Worm (Caenorhabditis elegans) whole organism, late embryonic: ENCODE measurements around the gene lec-7.

Source experiments
- C08G9.2 ChIP-seq: sonication (generic microtip); optimal IDR thresholded peaks from 2 replicates; lab custom pipeline; 2016; ENCODE audit warnings: mild to moderate bottlenecking, missing genetic modification characterization, moderate library complexity, missing compliant biosample characterization
- C38D4.7 ChIP-seq: fragments of 200-800 bp; sonication (Bioruptor generic); optimal IDR thresholded peaks from 2 replicates; lab custom pipeline; 2018; ENCODE audit warnings: mild to moderate bottlenecking, missing genetic modification characterization, moderate library complexity, missing compliant biosample characterization
- F13H6.1 ChIP-seq: sonication (generic microtip); optimal IDR thresholded peaks from 2 replicates; lab custom pipeline; 2016; ENCODE audit warnings: missing genetic modification characterization, missing compliant biosample characterization
- K02D7.2 ChIP-seq: sonication (generic microtip); optimal IDR thresholded peaks from 2 replicates; lab custom pipeline; 2017; ENCODE audit warnings: mild to moderate bottlenecking, missing genetic modification characterization, missing compliant biosample characterization
- T23F11.4 ChIP-seq: fragments of 200-800 bp; sonication (Bioruptor generic); optimal IDR thresholded peaks from 2 replicates; lab custom pipeline; 2018; ENCODE audit warnings: mild to moderate bottlenecking, missing genetic modification characterization, missing compliant biosample characterization
- Y22D7AL.16 ChIP-seq: sonication (generic microtip); optimal IDR thresholded peaks from 2 replicates; lab custom pipeline; 2016; ENCODE audit warnings: missing genetic modification characterization, missing compliant biosample characterization
- ama-1 ChIP-seq: fragments of 150-350 bp; optimal IDR thresholded peaks from 2 replicates; lab custom pipeline; 2014
- ceh-19 ChIP-seq: fragments of 200-800 bp; sonication (Bioruptor generic); optimal IDR thresholded peaks from 2 replicates; lab custom pipeline; 2018; ENCODE audit warnings: mild to moderate bottlenecking, missing genetic modification characterization, missing compliant biosample characterization
- ceh-31 ChIP-seq: sonication (generic microtip); optimal IDR thresholded peaks from 2 replicates; lab custom pipeline; 2016; ENCODE audit warnings: missing genetic modification characterization, missing compliant biosample characterization
- ceh-45 ChIP-seq: fragments of 200-800 bp; sonication (Bioruptor generic); IDR thresholded peaks from 2 replicates; pipeline ENCODE4 v1.3.6; 2022; ENCODE audit warnings: missing genetic modification reagents, missing genetic modification characterization, missing compliant biosample characterization
- ceh-6 ChIP-seq: fragments of 200-800 bp; sonication (Bioruptor generic); optimal IDR thresholded peaks from 2 replicates; lab custom pipeline; 2018; ENCODE audit warnings: mild to moderate bottlenecking, missing genetic modification characterization, missing compliant biosample characterization
- ceh-9 ChIP-seq: sonication (generic microtip); optimal IDR thresholded peaks from 2 replicates; lab custom pipeline; 2016; ENCODE audit warnings: mild to moderate bottlenecking, missing genetic modification characterization, inconsistent platforms, missing compliant biosample characterization
- elt-2 ChIP-seq: sonication (generic microtip); optimal IDR thresholded peaks from 2 replicates; lab custom pipeline; 2016; ENCODE audit warnings: missing genetic modification reagents, missing genetic modification characterization, missing compliant biosample characterization
- elt-4 ChIP-seq: sonication (generic microtip); optimal IDR thresholded peaks from 2 replicates; lab custom pipeline; 2016; ENCODE audit warnings: missing genetic modification characterization, missing compliant biosample characterization
- ets-4 ChIP-seq: sonication (generic microtip); optimal IDR thresholded peaks from 2 replicates; lab custom pipeline; 2016; ENCODE audit warnings: missing genetic modification characterization, missing compliant biosample characterization
- eyg-1 ChIP-seq: sonication (generic microtip); optimal IDR thresholded peaks from 2 replicates; lab custom pipeline; 2016; ENCODE audit warnings: missing genotype, missing genetic modification characterization, missing compliant biosample characterization
- fax-1 ChIP-seq: sonication (generic microtip); optimal IDR thresholded peaks from 2 replicates; lab custom pipeline; 2016; ENCODE audit warnings: missing genotype, missing genetic modification characterization, missing compliant biosample characterization
- gmeb-2 ChIP-seq: sonication (generic microtip); optimal IDR thresholded peaks from 2 replicates; lab custom pipeline; 2016; ENCODE audit warnings: missing genetic modification characterization, inconsistent platforms, missing compliant biosample characterization
- hlh-6 ChIP-seq: sonication (generic microtip); optimal IDR thresholded peaks from 2 replicates; lab custom pipeline; 2016; ENCODE audit warnings: missing genotype, missing genetic modification characterization, missing compliant biosample characterization
- hlh-8 ChIP-seq: sonication (generic microtip); optimal IDR thresholded peaks from 2 replicates; lab custom pipeline; 2016; ENCODE audit warnings: missing genotype, missing genetic modification characterization, missing compliant biosample characterization
- mec-3 ChIP-seq: sonication (generic microtip); optimal IDR thresholded peaks from 2 replicates; lab custom pipeline; 2016; ENCODE audit warnings: borderline replicate concordance, missing genetic modification characterization, missing compliant biosample characterization
- nfya-1 ChIP-seq: sonication (generic microtip); optimal IDR thresholded peaks from 2 replicates; lab custom pipeline; 2017; ENCODE audit warnings: missing genetic modification characterization, mild to moderate bottlenecking, missing compliant biosample characterization, antibody characterized with exemption, moderate library complexity
- nhr-11 ChIP-seq: fragments of 150-350 bp; optimal IDR thresholded peaks from 2 replicates; lab custom pipeline; 2014; ENCODE audit warnings: missing biosample characterization, missing genetic modification characterization
- npax-4 ChIP-seq: sonication (generic microtip); optimal IDR thresholded peaks from 2 replicates; lab custom pipeline; 2016; ENCODE audit warnings: missing genetic modification characterization, missing compliant biosample characterization
- odd-2 ChIP-seq: sonication (generic microtip); optimal IDR thresholded peaks from 2 replicates; lab custom pipeline; 2017; ENCODE audit warnings: antibody characterized with exemption, mild to moderate bottlenecking, missing genetic modification characterization, missing compliant biosample characterization
- pat-9 ChIP-seq: fragments of 200-800 bp; sonication (Bioruptor generic); optimal IDR thresholded peaks from 2 replicates; lab custom pipeline; 2018; ENCODE audit warnings: mild to moderate bottlenecking, missing genetic modification characterization, moderate library complexity, missing compliant biosample characterization
- pax-1 ChIP-seq: fragments of 150-350 bp; optimal IDR thresholded peaks from 2 replicates; lab custom pipeline; 2014; ENCODE audit warnings: missing biosample characterization, missing genetic modification characterization
- pha-2 ChIP-seq: sonication (generic microtip); optimal IDR thresholded peaks from 2 replicates; lab custom pipeline; 2017; ENCODE audit warnings: mild to moderate bottlenecking, missing genetic modification characterization, missing compliant biosample characterization
- ref-2 ChIP-seq: sonication (generic microtip); optimal IDR thresholded peaks from 2 replicates; lab custom pipeline; 2016; ENCODE audit warnings: missing genetic modification characterization, missing compliant biosample characterization
- sdc-2 ChIP-seq: sonication (generic microtip); optimal IDR thresholded peaks from 2 replicates; lab custom pipeline; 2016; ENCODE audit warnings: missing genotype, missing genetic modification characterization, missing compliant biosample characterization
- syd-9 ChIP-seq: sonication (generic microtip); optimal IDR thresholded peaks from 2 replicates; lab custom pipeline; 2016; ENCODE audit warnings: mild to moderate bottlenecking, missing genetic modification characterization, moderate library complexity, missing compliant biosample characterization
- tbx-7 ChIP-seq: sonication (generic microtip); optimal IDR thresholded peaks from 2 replicates; lab custom pipeline; 2016; ENCODE audit warnings: missing genotype, missing genetic modification characterization, missing compliant biosample characterization
- ttx-3 ChIP-seq: sonication (generic microtip); optimal IDR thresholded peaks from 2 replicates; lab custom pipeline; 2016; ENCODE audit warnings: missing genetic modification reagents, missing genetic modification characterization, missing compliant biosample characterization
- unc-42 ChIP-seq: sonication (generic microtip); optimal IDR thresholded peaks from 2 replicates; lab custom pipeline; 2016; ENCODE audit warnings: missing genotype, missing genetic modification characterization, missing compliant biosample characterization
- unc-86 ChIP-seq: sonication (generic microtip); optimal IDR thresholded peaks from 2 replicates; lab custom pipeline; 2016; ENCODE audit warnings: missing genetic modification characterization, missing compliant biosample characterization
- zip-5 ChIP-seq: sonication (generic microtip); optimal IDR thresholded peaks from 2 replicates; lab custom pipeline; 2016; ENCODE audit warnings: missing genetic modification characterization, missing compliant biosample characterization

lec-7 gene

ce11 chrX:9872554-9872953 lies 20.7 kb downstream of the lec-7 start, which contains the start of gene R07B1.8:
TSS of gene R07B1.8 (minus strand) at chrX:9872654.
- no peak for TF ChIP-seq nhr-11 (tag; lab: Kevin White, UChicago)
- no peak for TF ChIP-seq tbx-7 (tag; lab: Kevin White, UChicago)
- TF ChIP-seq npax-4 (tag; lab: Kevin White, UChicago), result no peak
- no peak for TF ChIP-seq ttx-3 (tag; lab: Kevin White, UChicago)
- no peak for TF ChIP-seq zip-5 (tag; lab: Kevin White, UChicago)
- TF ChIP-seq elt-4 (tag; lab: Kevin White, UChicago), result no peak
- no peak for TF ChIP-seq pax-1 (tag; lab: Kevin White, UChicago)
- no peak for TF ChIP-seq unc-86 (tag; lab: Kevin White, UChicago)
- no peak for TF ChIP-seq ets-4
- no peak for TF ChIP-seq hlh-6 (tag; lab: Kevin White, UChicago)
- no peak for TF ChIP-seq gmeb-2 (tag; lab: Kevin White, UChicago)
- no peak for TF ChIP-seq T23F11.4 (GFP tag; lab: Kevin White, UChicago)
- no peak for TF ChIP-seq ama-1
- no peak for TF ChIP-seq odd-2 (tag; lab: Kevin White, UChicago)
- no peak for TF ChIP-seq mec-3 (tag; lab: Kevin White, UChicago)
- no peak for TF ChIP-seq ceh-6 (GFP tag; lab: Kevin White, UChicago)
- TF ChIP-seq pat-9 (tag; lab: Kevin White, UChicago), result no peak
- no peak for TF ChIP-seq hlh-8 (tag; lab: Kevin White, UChicago)
- no peak for TF ChIP-seq ceh-31 (tag; lab: Kevin White, UChicago)
- no peak for TF ChIP-seq ceh-9

DNA sequence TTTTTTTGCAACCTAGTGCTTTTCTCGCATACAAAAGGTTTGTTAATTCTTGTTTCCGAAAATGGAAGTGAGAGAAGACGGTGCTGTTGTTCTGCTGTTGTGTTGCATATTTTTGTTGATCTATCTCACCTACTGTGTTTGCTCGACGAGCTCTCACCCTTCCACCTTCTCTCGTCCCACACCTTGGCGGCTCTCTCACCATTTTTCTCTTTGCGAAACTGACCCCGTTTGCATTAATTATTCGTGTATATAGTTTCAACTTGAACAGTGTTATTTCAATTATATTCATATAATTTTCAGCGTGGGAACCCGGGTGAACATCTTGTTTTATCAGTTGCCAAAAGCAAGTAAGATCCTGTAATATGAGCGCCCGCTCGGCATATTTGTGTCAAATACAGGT lies 25.3 kb downstream of the lec-7 start, which contains the start of gene R07B1.9:
Gene R07B1.9 (plus strand): TSS at position 301 of the 400 bp plus-strand sequence.
- no peak for TF ChIP-seq C38D4.7 (GFP tag; lab: Kevin White, UChicago)
- no peak for TF ChIP-seq ets-4
- TF ChIP-seq ref-2 (tag; lab: Kevin White, UChicago), result no peak
- TF ChIP-seq gmeb-2 (tag; lab: Kevin White, UChicago), result no peak
- TF ChIP-seq, all 69 proteins: peak for 0

- TF ChIP-seq ceh-19 (GFP tag; lab: Kevin White, UChicago) (no peak), elt-2 (tag; lab: Kevin White, UChicago) (no peak), gmeb-2 (tag; lab: Kevin White, UChicago) (no peak), pha-2 (tag; lab: Kevin White, UChicago) (no peak), C08G9.2 (tag; lab: Kevin White, UChicago) (no peak)
Observed at ce11 chrX:9882112-9882511, 30.3 kb downstream of the lec-7 start, which contains the start of gene glo-1. TSS of gene glo-1 (minus strand) at chrX:9882212.

DNA sequence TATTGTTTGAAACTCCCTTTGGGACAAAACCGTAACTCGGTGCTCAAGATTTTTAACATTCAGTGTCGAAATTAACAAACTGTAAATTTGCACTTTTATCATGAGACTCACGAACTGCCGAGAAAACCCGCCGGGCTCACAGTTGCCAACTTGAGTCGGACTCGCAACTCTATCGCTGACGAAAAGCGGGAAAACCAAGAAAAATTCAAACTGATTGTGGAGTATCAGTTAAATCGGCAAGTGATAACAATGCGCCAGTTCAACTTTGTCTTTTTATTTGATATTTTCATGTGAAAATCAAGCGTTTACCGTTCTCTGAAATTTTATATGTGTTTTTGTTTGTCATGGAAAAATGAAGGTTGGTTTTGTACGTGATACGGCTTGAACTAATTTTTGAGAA lies 30.7 kb downstream of the lec-7 start:
- TF ChIP-seq ceh-45 (GFP tag; lab: Robert Waterston, UW), result no peak
- no peak for TF ChIP-seq syd-9 (tag; lab: Kevin White, UChicago)
- no peak for TF ChIP-seq eyg-1
- TF ChIP-seq ceh-6 (GFP tag; lab: Kevin White, UChicago), result no peak
- no peak for TF ChIP-seq fax-1 (tag; lab: Kevin White, UChicago)
- TF ChIP-seq Y22D7AL.16 (tag; lab: Kevin White, UChicago), result no peak
- no peak for TF ChIP-seq zip-5 (tag; lab: Kevin White, UChicago)
- no peak for TF ChIP-seq gmeb-2 (tag; lab: Kevin White, UChicago)
- TF ChIP-seq elt-2 (tag; lab: Kevin White, UChicago), result no peak
- TF ChIP-seq ets-4, result no peak
- TF ChIP-seq K02D7.2 (tag; lab: Kevin White, UChicago), result no peak
- TF ChIP-seq F13H6.1 (tag; lab: Kevin White, UChicago), result no peak
- no peak for TF ChIP-seq tbx-7 (tag; lab: Kevin White, UChicago)
- TF ChIP-seq unc-42 (tag; lab: Kevin White, UChicago), result no peak
- no peak for TF ChIP-seq sdc-2
- no peak for TF ChIP-seq nfya-1
